Fruit fly (Drosophila melanogaster) whole organism, embryonic: Measurements from ENCODE around the gene bab2.

Experiments
- Atf-2 ChIP-seq: fragments of 200-800 bp; sonication (Bioruptor generic); optimal IDR thresholded peaks from 2 replicates; lab custom pipeline; 2016; ENCODE audit warnings: missing biosample characterization, missing genetic modification characterization
- CG10321 ChIP-seq: fragments of 200-800 bp; sonication (Bioruptor generic); IDR thresholded peaks from 2 replicates; pipeline ENCODE4 v1.3.6; 2022; ENCODE audit warnings: missing biosample characterization, missing genetic modification characterization
- CG10431 ChIP-seq: fragments of 200-800 bp; sonication (Bioruptor generic); optimal IDR thresholded peaks from 3 replicates; lab custom pipeline; 2018; ENCODE audit warnings: missing biosample characterization, mild to moderate bottlenecking, missing genetic modification characterization
- CG10979 ChIP-seq: fragments of 200-800 bp; sonication (Bioruptor generic); optimal IDR thresholded peaks from 2 replicates; lab custom pipeline; 2018; ENCODE audit warnings: missing biosample characterization, mild to moderate bottlenecking, missing genetic modification characterization, moderate library complexity
- CG11695 ChIP-seq: fragments of 200-800 bp; sonication (Bioruptor generic); IDR thresholded peaks from 3 replicates; pipeline ENCODE4 v1.3.6; 2022; ENCODE audit warnings: missing biosample characterization, missing genetic modification characterization
- CG12071 ChIP-seq: fragments of 200-800 bp; sonication (Bioruptor generic); optimal IDR thresholded peaks from 3 replicates; lab custom pipeline; 2018; ENCODE audit warnings: missing biosample characterization, mild to moderate bottlenecking, missing genetic modification characterization
- CG12104 ChIP-seq: fragments of 200-800 bp; sonication (Bioruptor generic); optimal IDR thresholded peaks from 3 replicates; lab custom pipeline; 2016; ENCODE audit warnings: missing biosample characterization, missing genetic modification characterization
- CG13624 ChIP-seq: fragments of 200-800 bp; sonication (Bioruptor generic); optimal IDR thresholded peaks from 2 replicates; lab custom pipeline; 2016; ENCODE audit warnings: missing biosample characterization, missing genetic modification characterization
- CG15073 ChIP-seq: fragments of 200-800 bp; sonication (Bioruptor generic); optimal IDR thresholded peaks from 2 replicates; lab custom pipeline; 2016; ENCODE audit warnings: missing biosample characterization, missing genetic modification characterization
- CG17186 ChIP-seq: fragments of 200-800 bp; sonication (Bioruptor generic); optimal IDR thresholded peaks from 3 replicates; lab custom pipeline; 2017; ENCODE audit warnings: missing biosample characterization, missing genetic modification reagents, missing genetic modification characterization
- CG17361 ChIP-seq: fragments of 200-800 bp; sonication (Bioruptor generic); IDR thresholded peaks from 3 replicates; pipeline ENCODE4 v1.3.6; 2022; ENCODE audit warnings: missing biosample characterization, missing genetic modification characterization
- CG17912 ChIP-seq: fragments of 200-800 bp; sonication (Bioruptor generic); optimal IDR thresholded peaks from 2 replicates; lab custom pipeline; 2018; ENCODE audit warnings: missing biosample characterization, mild to moderate bottlenecking, missing genetic modification characterization
- CG1792 ChIP-seq: fragments of 200-800 bp; sonication (Bioruptor generic); optimal IDR thresholded peaks from 2 replicates; lab custom pipeline; 2016; ENCODE audit warnings: missing biosample characterization, missing genetic modification characterization
- CG2120 ChIP-seq: fragments of 200-800 bp; sonication (Bioruptor generic); optimal IDR thresholded peaks from 3 replicates; lab custom pipeline; 2016; ENCODE audit warnings: missing biosample characterization, missing genetic modification characterization
- CG2678 ChIP-seq: fragments of 200-800 bp; sonication (Bioruptor generic); optimal IDR thresholded peaks from 3 replicates; lab custom pipeline; 2019; ENCODE audit warnings: missing biosample characterization, mild to moderate bottlenecking, missing genetic modification characterization, moderate library complexity
- CG31365 ChIP-seq: fragments of 200-800 bp; sonication (Bioruptor generic); optimal IDR thresholded peaks from 2 replicates; lab custom pipeline; 2018; ENCODE audit warnings: missing biosample characterization, mild to moderate bottlenecking, missing genetic modification characterization
- CG32532 ChIP-seq: fragments of 200-800 bp; sonication (Bioruptor generic); IDR thresholded peaks from 2 replicates; pipeline ENCODE4 v1.3.6; 2022; ENCODE audit warnings: missing biosample characterization, missing genetic modification characterization
- CG3847 ChIP-seq: fragments of 200-800 bp; sonication (Bioruptor generic); IDR thresholded peaks from 2 replicates; pipeline ENCODE4 v1.3.6; 2022; ENCODE audit warnings: missing biosample characterization, missing genetic modification characterization
- CG4360 ChIP-seq: fragments of 200-800 bp; sonication (Bioruptor generic); IDR thresholded peaks from 2 replicates; pipeline ENCODE4 v1.3.6; 2022; ENCODE audit warnings: missing biosample characterization, missing genetic modification characterization
- CG4730 ChIP-seq: fragments of 200-800 bp; sonication (Bioruptor generic); IDR thresholded peaks from 2 replicates; pipeline ENCODE4 v1.3.6; 2022; ENCODE audit warnings: missing biosample characterization, missing genetic modification characterization
- CG7372 ChIP-seq: fragments of 200-800 bp; sonication (Bioruptor generic); IDR thresholded peaks from 2 replicates; pipeline ENCODE4 v1.3.6; 2022; ENCODE audit warnings: missing biosample characterization, missing genetic modification characterization
- CG9932 ChIP-seq: fragments of 200-800 bp; sonication (Bioruptor generic); IDR thresholded peaks from 2 replicates; pipeline ENCODE4 v1.3.6; 2022; ENCODE audit warnings: missing biosample characterization, missing genetic modification characterization
- Deaf1 ChIP-seq: fragments of 200-800 bp; optimal IDR thresholded peaks from 3 replicates; lab custom pipeline; 2019; ENCODE audit warnings: missing biosample characterization, mild to moderate bottlenecking, missing genetic modification characterization, moderate library complexity
- Ets65A ChIP-seq: fragments of 200-800 bp; sonication (Bioruptor generic); peaks from one replicate; lab custom pipeline; 2016; ENCODE audit warnings: missing biosample characterization, missing genetic modification characterization
- Gsc ChIP-seq: fragments of 200-800 bp; sonication (Bioruptor generic); IDR thresholded peaks from 2 replicates; pipeline ENCODE4 v1.3.6; 2022; ENCODE audit warnings: missing biosample characterization, missing genetic modification characterization
- Hand ChIP-seq: fragments of 200-800 bp; sonication (Bioruptor generic); optimal IDR thresholded peaks from 2 replicates; lab custom pipeline; 2017; ENCODE audit warnings: mild to moderate bottlenecking, missing biosample characterization, missing genetic modification reagents, missing genetic modification characterization
- HmgZ ChIP-seq: fragments of 200-800 bp; sonication (Bioruptor generic); optimal IDR thresholded peaks from 2 replicates; lab custom pipeline; 2018; ENCODE audit warnings: missing biosample characterization, mild to moderate bottlenecking, missing genetic modification characterization
- Med ChIP-seq: fragments of 200-800 bp; sonication (Bioruptor generic); peaks from one replicate; lab custom pipeline; 2016; ENCODE audit warnings: missing biosample characterization, missing genetic modification characterization, mild to moderate bottlenecking, inconsistent platforms, moderate library complexity
- Meics ChIP-seq: fragments of 200-800 bp; sonication (Bioruptor generic); optimal IDR thresholded peaks from 2 replicates; lab custom pipeline; 2017; ENCODE audit warnings: missing biosample characterization, mild to moderate bottlenecking, missing genetic modification characterization
- NFAT ChIP-seq: fragments of 200-800 bp; sonication (Bioruptor generic); IDR thresholded peaks from 2 replicates; pipeline ENCODE4 v1.3.6; 2022; ENCODE audit warnings: missing biosample characterization, missing genetic modification characterization
- Rfx ChIP-seq: fragments of 200-800 bp; sonication (Bioruptor generic); IDR thresholded peaks from 2 replicates; pipeline ENCODE4 v1.3.6; 2022; ENCODE audit warnings: missing biosample characterization, missing genetic modification characterization
- Usf ChIP-seq: fragments of 200-800 bp; sonication (Bioruptor generic); optimal IDR thresholded peaks from 2 replicates; lab custom pipeline; 2017; ENCODE audit warnings: missing genotype, missing biosample characterization, missing genetic modification characterization
- ac ChIP-seq: fragments of 200-800 bp; sonication (Bioruptor generic); optimal IDR thresholded peaks from 3 replicates; lab custom pipeline; 2017; ENCODE audit warnings: missing biosample characterization, mild to moderate bottlenecking, missing genetic modification characterization
- bab2 ChIP-seq: fragments of 200-800 bp; sonication (Bioruptor generic); optimal IDR thresholded peaks from 2 replicates; lab custom pipeline; 2016; ENCODE audit warnings: missing biosample characterization, missing genetic modification characterization
- cwo ChIP-seq: fragments of 200-800 bp; sonication (Bioruptor generic); optimal IDR thresholded peaks from 3 replicates; lab custom pipeline; 2017; ENCODE audit warnings: missing biosample characterization, missing genetic modification characterization, mild to moderate bottlenecking, moderate library complexity, missing genetic modification reagents
- dysf ChIP-seq: fragments of 200-800 bp; sonication (Bioruptor generic); IDR thresholded peaks from 3 replicates; pipeline ENCODE4 v1.3.6; 2022; ENCODE audit warnings: missing biosample characterization, missing genetic modification characterization
- fru ChIP-seq: fragments of >200 bp; optimal IDR thresholded peaks from 2 replicates; lab custom pipeline; 2017
- gt ChIP-seq: fragments of 200-800 bp; sonication (Bioruptor generic); IDR thresholded peaks from 2 replicates; pipeline ENCODE4 v1.3.6; 2022; ENCODE audit warnings: missing biosample characterization, missing genetic modification characterization
- inv ChIP-seq: fragments of 200-800 bp; sonication (Bioruptor generic); IDR thresholded peaks from 2 replicates; pipeline ENCODE4 v1.3.6; 2022; ENCODE audit warnings: missing biosample characterization, missing genetic modification characterization; ENCODE audit not compliant: partially characterized antibody
- lola ChIP-seq, 3 experiments: fragments of >200 bp in 2 of 3; fragments of 200-800 bp in 1 of 3; sonication (Bioruptor generic) in 1 of 3; optimal IDR thresholded peaks; 2 replicates each; lab custom pipeline; 2017 to 2019; ENCODE audit warnings: missing biosample characterization in 3 of 3, missing genetic modification characterization in 3 of 3, mild to moderate bottlenecking in 1 of 3, moderate library complexity in 1 of 3
- nerfin-1 ChIP-seq: fragments of 200-800 bp; sonication (Bioruptor generic); optimal IDR thresholded peaks from 3 replicates; lab custom pipeline; 2019; ENCODE audit warnings: missing biosample characterization, mild to moderate bottlenecking, missing genetic modification characterization, moderate library complexity
- onecut ChIP-seq: fragments of 200-800 bp; sonication (Bioruptor generic); IDR thresholded peaks from 2 replicates; pipeline ENCODE4 v1.3.6; 2022; ENCODE audit warnings: missing biosample characterization, missing genetic modification characterization
- repo ChIP-seq: fragments of 200-800 bp; sonication (Bioruptor generic); optimal IDR thresholded peaks from 2 replicates; lab custom pipeline; 2016; ENCODE audit warnings: missing biosample characterization, missing genetic modification characterization
- run ChIP-seq: fragments of 200-800 bp; sonication (Bioruptor generic); optimal IDR thresholded peaks from 3 replicates; lab custom pipeline; 2018; ENCODE audit warnings: missing biosample characterization, mild to moderate bottlenecking, missing genetic modification characterization
- scrt ChIP-seq: fragments of 200-800 bp; sonication (Bioruptor generic); optimal IDR thresholded peaks from 2 replicates; lab custom pipeline; 2018; ENCODE audit warnings: missing biosample characterization, mild to moderate bottlenecking, missing genetic modification characterization, moderate library complexity
- sd ChIP-seq: fragments of 200-800 bp; sonication (Bioruptor generic); optimal IDR thresholded peaks from 3 replicates; lab custom pipeline; 2018; ENCODE audit warnings: missing biosample characterization, mild to moderate bottlenecking, missing genetic modification characterization, moderate library complexity
- sens ChIP-seq: fragments of 200-800 bp; sonication (Bioruptor generic); peaks from one replicate; lab custom pipeline; 2016; ENCODE audit warnings: missing biosample characterization, missing genetic modification characterization
- sisA ChIP-seq: fragments of 200-800 bp; sonication (Bioruptor generic); IDR thresholded peaks from 2 replicates; pipeline ENCODE4 v1.3.6; 2022; ENCODE audit warnings: missing biosample characterization, missing genetic modification characterization
- twi ChIP-seq: fragments of 200-800 bp; optimal IDR thresholded peaks from 2 replicates; lab custom pipeline; 2019; ENCODE audit warnings: missing biosample characterization, mild to moderate bottlenecking, missing genetic modification characterization, moderate library complexity
- tx ChIP-seq: fragments of 200-800 bp; sonication (Bioruptor generic); optimal IDR thresholded peaks from 2 replicates; lab custom pipeline; 2016; ENCODE audit warnings: missing biosample characterization, missing genetic modification characterization
- wor ChIP-seq: fragments of 200-800 bp; sonication (Bioruptor generic); IDR thresholded peaks from 2 replicates; pipeline ENCODE4 v1.3.6; 2022; ENCODE audit warnings: missing biosample characterization, missing genetic modification characterization
- yki ChIP-seq: fragments of >200 bp; optimal IDR thresholded peaks from 3 replicates; lab custom pipeline; 2018

Gene bab2

DNA sequence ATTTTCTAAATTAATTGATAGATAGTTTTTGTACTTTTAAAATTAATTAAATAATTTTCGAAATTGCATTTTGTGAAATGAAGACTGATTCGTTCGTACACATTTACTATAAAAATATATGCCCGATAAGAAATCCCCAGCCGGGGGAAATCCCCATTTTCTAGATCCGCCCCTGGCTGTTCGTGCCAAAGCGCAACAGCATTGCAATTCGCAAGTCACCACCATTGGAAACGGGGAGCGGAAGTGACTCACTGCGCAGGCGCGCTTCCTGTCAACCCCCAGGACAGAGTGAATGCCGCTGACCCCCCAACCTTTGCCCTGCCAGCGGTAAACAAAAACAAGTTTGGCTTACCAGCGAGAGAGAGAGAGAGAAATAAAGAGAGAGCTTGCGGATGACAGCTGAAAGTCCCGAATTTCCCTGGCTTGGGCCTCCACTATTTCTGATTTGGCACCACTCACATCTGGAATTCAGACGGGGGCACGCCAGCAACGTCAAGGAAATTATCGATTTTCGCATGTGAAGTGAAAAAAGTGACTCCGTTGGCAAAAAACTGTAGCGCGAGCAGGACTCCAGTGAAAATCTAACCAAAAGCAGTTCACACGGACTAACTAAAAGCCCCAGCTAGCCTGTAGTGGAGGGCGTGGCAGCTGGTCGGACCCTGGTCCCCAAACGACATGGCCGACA is 18.9 kb upstream of the bab2 start, which contains the start of gene Aplip1 (continued):
- TF ChIP-seq inv (GFP tag; lab: Robert Waterston, UW) (no peak), Hand (GFP tag; lab: Kevin White, UChicago) (no peak), Usf (GFP tag; lab: Kevin White, UChicago) (no peak), CG2120 (peak; percentile 46), Gsc (no peak), Ets65A (GFP tag; lab: Kevin White, UChicago) (peak; percentile 75), sisA (0 out of 2 replicates have a peak, but pooled peaks have one; percentile 14), CG10321 (no peak), CG10431 (no peak), CG15073 (GFP tag; lab: Kevin White, UChicago) (no peak), nerfin-1 (tag; lab: Kevin White, UChicago) (peak; percentile 46), CG1792 (GFP tag; lab: Kevin White, UChicago) (no peak), repo (no peak), HmgZ (tag; lab: Kevin White, UChicago) (no peak), twi (tag; lab: Kevin White, UChicago) (no peak), Med (GFP tag; lab: Kevin White, UChicago) (peak; percentile 82), gt (GFP tag; lab: Robert Waterston, UW) (no peak), CG12071 (GFP tag; lab: Kevin White, UChicago) (peak; percentile 12), run (tag; lab: Kevin White, UChicago) (no peak), CG2678 (tag; lab: Kevin White, UChicago) (peak; percentile 39), CG4360 (GFP tag; lab: Robert Waterston, UW) (no peak), NFAT (GFP tag; lab: Robert Waterston, UW) (0 out of 2 replicates have a peak, but pooled peaks have one; percentile 33), yki (no peak), CG12104 (no peak), CG4730 (GFP tag; lab: Robert Waterston, UW) (no peak), sd (tag; lab: Kevin White, UChicago) (no peak), CG3847 (GFP tag; lab: Robert Waterston, UW) (no peak), cwo (GFP tag; lab: Kevin White, UChicago) (no peak), dysf (GFP tag; lab: Robert Waterston, UW) (no peak), fru (lab: Kevin White, UChicago) (no peak), lola (GFP tag; optimal IDR thresholded peaks at IDR 0.05; lab: Kevin White, UChicago) (no peak), onecut (GFP tag; lab: Robert Waterston, UW) (peak; percentile 98), CG17912 (GFP tag; lab: Kevin White, UChicago) (no peak), CG32532 (GFP tag; lab: Robert Waterston, UW) (peak; percentile 55), CG7372 (GFP tag; lab: Robert Waterston, UW) (no peak), wor (no peak), CG9932 (GFP tag; lab: Robert Waterston, UW) (peak; percentile 28; the same call in 1 of the 2 replicates), CG17361 (GFP tag; lab: Robert Waterston, UW) (no peak), tx (no peak), CG31365 (tag; lab: Kevin White, UChicago) (no peak), CG17186 (GFP tag; lab: Kevin White, UChicago) (no peak), bab2 (GFP tag; lab: Kevin White, UChicago) (peak; percentile 39), Deaf1 (tag; lab: Kevin White, UChicago) (no peak), Atf-2 (no peak), Rfx (GFP tag; lab: Robert Waterston, UW) (no peak), Meics (GFP tag; lab: Kevin White, UChicago) (peak; percentile 31), ac (GFP tag; lab: Kevin White, UChicago) (no peak), CG11695 (0 out of 3 replicates have a peak, but pooled peaks have one; percentile 15), sens (GFP tag; lab: Kevin White, UChicago) (peak; percentile 16), CG13624 (peak; percentile 3), CG10979 (tag; lab: Kevin White, UChicago) (no peak), scrt (peak; percentile 87)
